Worm (Caenorhabditis elegans): ENCODE results near the gene F41F3.8.
"Not testable (repeated sequence)": the region's sequence is repeated elsewhere in the genome, so short reads cannot be mapped to it uniquely, and the experiment has no call there.

F41F3.8 gene

ce11 chrV:4632808-4633207, 15.8 kb upstream of the F41F3.8 start:
- TF ChIP-seq dmd-8 (GFP tag; IDR thresholded peaks at IDR 0.05) (peak; percentile 96), php-3 (GFP tag; IDR thresholded peaks at IDR 0.05) (peak; percentile 50; the same call in 1 of the 2 replicates), dmd-9 (GFP tag; IDR thresholded peaks at IDR 0.05) (0 out of 2 replicates have a peak, but pooled peaks have one; percentile 5), pha-4 (GFP tag; IDR thresholded peaks at IDR 0.05) (peak; percentile 79), Y48G9A.11 (GFP tag; IDR thresholded peaks at IDR 0.05) (peak; percentile 54), dmd-6 (GFP tag; IDR thresholded peaks at IDR 0.05) (0 out of 2 replicates have a peak, but pooled peaks have one; percentile 16), madf-9 (GFP tag; conservative IDR thresholded peaks at IDR 0.05) (peak; percentile 58; the same call in 1 of the 2 replicates), lin-38 (GFP tag; IDR thresholded peaks at IDR 0.05) (peak; percentile 77), arid-1 (GFP tag; conservative IDR thresholded peaks at IDR 0.05) (peak; percentile 70), snpc-1.2 (GFP tag; IDR thresholded peaks at IDR 0.05) (peak; percentile 82), lim-7 (GFP tag; IDR thresholded peaks at IDR 0.05) (peak; percentile 80), tra-1 (GFP tag; IDR thresholded peaks at IDR 0.05) (0 out of 2 replicates have a peak, but pooled peaks have one; percentile 51), set-16 (GFP tag; IDR thresholded peaks at IDR 0.05) (peak; percentile 58), nhr-41 (GFP tag; IDR thresholded peaks at IDR 0.05) (peak; percentile 64; the same call in 1 of the 2 replicates), T26A8.4 (GFP tag; IDR thresholded peaks at IDR 0.05) (0 out of 2 replicates have a peak, but pooled peaks have one; percentile 22), zfp-3 (GFP tag; conservative IDR thresholded peaks at IDR 0.05) (0 out of 2 replicates have a peak, but pooled peaks have one; percentile 21), ceh-44 (GFP tag; IDR thresholded peaks at IDR 0.05) (peak; percentile 78), madf-5 (GFP tag; IDR thresholded peaks at IDR 0.05) (peak; percentile 44 to 89; a peak in 3 of 4 replicates), mdt-29 (GFP tag; IDR thresholded peaks at IDR 0.05) (0 out of 2 replicates have a peak, but pooled peaks have one; percentile 28), F26F4.8 (GFP tag; conservative IDR thresholded peaks at IDR 0.05) (peak; percentile 90; the same call in 1 of the 2 replicates), D1046.2 (GFP tag; IDR thresholded peaks at IDR 0.05) (0 out of 2 replicates have a peak, but pooled peaks have one; percentile 29), F44E2.7 (GFP tag; IDR thresholded peaks at IDR 0.05) (peak; percentile 87; the same call in 1 of the 2 replicates), egl-43 (GFP tag; IDR thresholded peaks at IDR 0.05) (peak; percentile 95), vab-7 (GFP tag; IDR thresholded peaks at IDR 0.05) (peak; percentile 79), saeg-2 (GFP tag; IDR thresholded peaks at IDR 0.05) (peak; percentile 55; the same call in 1 of the 2 replicates), daf-8 (GFP tag; IDR thresholded peaks at IDR 0.05) (0 out of 2 replicates have a peak, but pooled peaks have one; percentile 29), Y75B8A.6 (GFP tag; IDR thresholded peaks at IDR 0.05) (0 out of 2 replicates have a peak, but pooled peaks have one; percentile 32), ctbp-1 (GFP tag; IDR thresholded peaks at IDR 0.05) (0 out of 2 replicates have a peak, but pooled peaks have one; percentile 42), Y105C5A.15 (GFP tag; IDR thresholded peaks at IDR 0.05) (peak; percentile 83; the same call in 1 of the 2 replicates), ZK337.2 (GFP tag; IDR thresholded peaks at IDR 0.05) (peak; percentile 64; the same call in 1 of the 2 replicates)
- not testable (repeated sequence) for TF ChIP-seq pha-4 (tag; optimal IDR thresholded peaks at IDR 0.05)

DNA sequence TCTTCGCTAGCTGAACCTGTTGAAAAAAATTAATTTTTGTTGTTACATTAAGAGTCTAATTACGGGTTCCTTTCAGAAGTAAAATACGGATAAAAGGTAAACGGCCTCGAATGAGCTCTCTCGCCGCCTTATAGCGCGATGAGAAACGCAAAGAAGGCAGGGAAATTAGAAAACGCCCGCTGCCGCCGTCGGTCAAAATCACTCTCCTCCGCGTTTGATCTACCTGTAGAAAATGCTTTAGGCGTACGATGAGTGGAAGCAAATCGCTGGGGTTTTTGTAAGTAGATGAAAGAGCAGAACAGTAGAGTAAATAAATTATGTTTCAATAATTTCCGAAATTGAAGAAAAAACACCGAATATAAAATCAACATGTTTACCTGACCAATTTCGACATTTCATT, 11.5 kb upstream of the F41F3.8 start:
- no peak for TF ChIP-seq nhr-25 (tag; optimal IDR thresholded peaks at IDR 0.05; ENCODE audit: borderline replicate concordance, insufficient read depth)
- TF ChIP-seq zip-11 (GFP tag; IDR thresholded peaks at IDR 0.05): no peak
- no peak for TF ChIP-seq nhr-6 (tag; optimal IDR thresholded peaks at IDR 0.05)
- TF ChIP-seq pha-4 (GFP tag; IDR thresholded peaks at IDR 0.05): no peak
- no peak for TF ChIP-seq pha-4 (tag; optimal IDR thresholded peaks at IDR 0.05)
- TF ChIP-seq jun-1 (tag; optimal IDR thresholded peaks at IDR 0.05): no peak
- TF ChIP-seq Y105C5A.15 (GFP tag; IDR thresholded peaks at IDR 0.05): no peak
- no peak for TF ChIP-seq set-16 (GFP tag; IDR thresholded peaks at IDR 0.05)
- no peak for TF ChIP-seq ces-1 (GFP tag; optimal IDR thresholded peaks at IDR 0.05)
- TF ChIP-seq nhr-42 (GFP tag; IDR thresholded peaks at IDR 0.05): no peak
- TF ChIP-seq dmd-6 (GFP tag; IDR thresholded peaks at IDR 0.05): no peak
- no peak for TF ChIP-seq nhr-237 (tag; optimal IDR thresholded peaks at IDR 0.05)
- TF ChIP-seq fos-1 (tag; optimal IDR thresholded peaks at IDR 0.05): no peak
- TF ChIP-seq ztf-11 (tag; optimal IDR thresholded peaks at IDR 0.05): no peak
- TF ChIP-seq ztf-7 (tag; optimal IDR thresholded peaks at IDR 0.05): no peak
- no peak for TF ChIP-seq egl-43 (GFP tag; IDR thresholded peaks at IDR 0.05)
- no peak for TF ChIP-seq zfp-2 (tag; optimal IDR thresholded peaks at IDR 0.05)
- TF ChIP-seq T26A8.4 (GFP tag; IDR thresholded peaks at IDR 0.05): no peak
- TF ChIP-seq Y48G9A.11 (GFP tag; IDR thresholded peaks at IDR 0.05): no peak
- no peak for TF ChIP-seq mdt-29 (GFP tag; IDR thresholded peaks at IDR 0.05)
- no peak for TF ChIP-seq nhr-11 (tag; optimal IDR thresholded peaks at IDR 0.05)

Data from whole organism, L4 larva.